Worm (Caenorhabditis elegans): Measurements from ENCODE around the gene fbxa-6.

The fbxa-6 gene

ce11 chrIII:30399-30798, 27.5 kb upstream of the fbxa-6 start:
- no peak for TF ChIP-seq mxl-1 (tag; optimal IDR thresholded peaks at IDR 0.05)
- no peak for TF ChIP-seq rcor-1 (GFP tag; IDR thresholded peaks at IDR 0.05)
- TF ChIP-seq hrde-1 (tag; optimal IDR thresholded peaks at IDR 0.05; ENCODE audit: borderline replicate concordance): no peak
- no peak for TF ChIP-seq unc-62 (GFP tag; optimal IDR thresholded peaks at IDR 0.05)
- TF ChIP-seq attf-5 (GFP tag; optimal IDR thresholded peaks at IDR 0.05): no peak
- TF ChIP-seq C17E4.6 (GFP tag; IDR thresholded peaks at IDR 0.05): no peak
- no peak for TF ChIP-seq dpff-1 (tag; optimal IDR thresholded peaks at IDR 0.05)
- TF ChIP-seq nfya-1 (tag; optimal IDR thresholded peaks at IDR 0.05; ENCODE audit: borderline replicate concordance, insufficient read depth): no peak
- TF ChIP-seq madf-3 (GFP tag; IDR thresholded peaks at IDR 0.05): no peak
- TF ChIP-seq aptf-3 (GFP tag; IDR thresholded peaks at IDR 0.05): no peak
- TF ChIP-seq F57C9.4 (tag; optimal IDR thresholded peaks at IDR 0.05): no peak
- TF ChIP-seq let-526 (GFP tag; IDR thresholded peaks at IDR 0.05): no peak
- TF ChIP-seq attf-6 (GFP tag; IDR thresholded peaks at IDR 0.05): no peak
- no peak for TF ChIP-seq ztf-25 (GFP tag; IDR thresholded peaks at IDR 0.05)
- TF ChIP-seq hmg-20 (GFP tag; IDR thresholded peaks at IDR 0.05): no peak
- no peak for TF ChIP-seq pha-4 (tag; optimal IDR thresholded peaks at IDR 0.05)
- no peak for TF ChIP-seq snpc-1.1 (tag; optimal IDR thresholded peaks at IDR 0.05; ENCODE audit: insufficient read depth)
- no peak for TF ChIP-seq ztf-26 (tag; optimal IDR thresholded peaks at IDR 0.05)
- no peak for TF ChIP-seq egrh-3 (GFP tag; IDR thresholded peaks at IDR 0.05)
- TF ChIP-seq T26A5.8 (tag; optimal IDR thresholded peaks at IDR 0.05): no peak

DNA sequence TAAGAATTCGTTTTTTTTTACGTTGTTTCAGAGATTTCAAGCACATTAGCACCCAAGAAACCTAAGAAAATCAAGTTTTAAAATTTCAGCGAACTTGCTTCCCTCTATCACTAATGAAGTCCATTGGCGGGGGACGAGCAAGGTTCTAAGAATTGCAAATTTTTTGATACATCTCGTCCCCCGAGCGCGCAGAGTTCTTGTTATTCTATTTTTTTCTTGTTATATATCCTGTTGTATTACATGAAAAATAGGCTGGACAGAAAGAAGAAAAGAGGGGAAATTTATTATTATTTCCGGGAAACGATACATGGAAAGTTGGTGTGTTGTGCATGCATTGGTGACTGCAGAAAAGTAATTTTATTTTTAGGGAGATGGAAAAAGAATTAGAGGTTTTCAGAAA, 26.7 kb upstream of the fbxa-6 start:
- TF ChIP-seq attf-3 (GFP tag; conservative IDR thresholded peaks at IDR 0.05) (no peak), C06A6.2 (GFP tag; conservative IDR thresholded peaks at IDR 0.05) (no peak), lin-40 (tag; optimal IDR thresholded peaks at IDR 0.05) (no peak), madf-8 (GFP tag; conservative IDR thresholded peaks at IDR 0.05) (no peak), hmg-1.2 (GFP tag; IDR thresholded peaks at IDR 0.05) (no peak), madf-10 (tag; optimal IDR thresholded peaks at IDR 0.05) (no peak), mes-4 (tag; optimal IDR thresholded peaks at IDR 0.05) (no peak), ztf-26 (tag; optimal IDR thresholded peaks at IDR 0.05) (no peak)

- no peak for TF ChIP-seq F39B2.1 (GFP tag; IDR thresholded peaks at IDR 0.05)
- no peak for TF ChIP-seq F57C9.4 (tag; optimal IDR thresholded peaks at IDR 0.05)
- TF ChIP-seq ztf-6 (GFP tag; IDR thresholded peaks at IDR 0.05): no peak
- TF ChIP-seq mcd-1 (GFP tag; IDR thresholded peaks at IDR 0.05): no peak
- no peak for TF ChIP-seq F55B11.4 (tag; optimal IDR thresholded peaks at IDR 0.05; ENCODE audit: borderline replicate concordance, insufficient read depth)
- no peak for TF ChIP-seq nfya-1 (tag; optimal IDR thresholded peaks at IDR 0.05; ENCODE audit: borderline replicate concordance, insufficient read depth)
- TF ChIP-seq athp-1 (tag; optimal IDR thresholded peaks at IDR 0.05): no peak
- TF ChIP-seq tbp1 (GFP tag; optimal IDR thresholded peaks at IDR 0.05): no peak
- TF ChIP-seq akir-1 (GFP tag; optimal IDR thresholded peaks at IDR 0.05): no peak
- no peak for TF ChIP-seq ztf-26 (tag; optimal IDR thresholded peaks at IDR 0.05)
- no peak for TF ChIP-seq lsy-27 (tag; optimal IDR thresholded peaks at IDR 0.05; ENCODE audit: borderline replicate concordance, insufficient read depth)
- no peak for TF ChIP-seq F37B4.10 (GFP tag; IDR thresholded peaks at IDR 0.05)
- TF ChIP-seq B0261.1 (tag; optimal IDR thresholded peaks at IDR 0.05): no peak
- no peak for TF ChIP-seq snpc-1.3 (tag; optimal IDR thresholded peaks at IDR 0.05; ENCODE audit: insufficient read depth)
- no peak for TF ChIP-seq rpc-1 (optimal IDR thresholded peaks at IDR 0.05)
- TF ChIP-seq rpc-1 (tag; optimal IDR thresholded peaks at IDR 0.05): no peak
- no peak for TF ChIP-seq dpff-1 (tag; optimal IDR thresholded peaks at IDR 0.05)
Observed at ce11 chrIII:28841-29240, 25.9 kb upstream of the fbxa-6 start.

All from whole organism, young adult.